Worm (Caenorhabditis elegans): ENCODE data around the gene tbc-13.
A peak's percentile ranks its signal among the peaks of the same experiment; 100 is the strongest.

The tbc-13 gene

ce11 chrX:12516482-12516826 lies 31.6 kb downstream of the tbc-13 start:
- TF ChIP-seq swsn-7 (tag; optimal IDR thresholded peaks at IDR 0.05) (peak; percentile 26), lin-13 (GFP tag; optimal IDR thresholded peaks at IDR 0.05) (no peak), nhr-20 (tag; optimal IDR thresholded peaks at IDR 0.05) (peak; percentile 29), efl-3 (GFP tag; optimal IDR thresholded peaks at IDR 0.05) (no peak), snpc-4 (tag; optimal IDR thresholded peaks at IDR 0.05) (no peak), nhr-237 (tag; optimal IDR thresholded peaks at IDR 0.05) (no peak), nhr-85 (tag) (peak; percentile 53), unc-62 (GFP tag; optimal IDR thresholded peaks at IDR 0.05) (no peak), nhr-84 (tag; optimal IDR thresholded peaks at IDR 0.05) (no peak), unc-30 (tag; optimal IDR thresholded peaks at IDR 0.05) (no peak), unc-130 (tag; optimal IDR thresholded peaks at IDR 0.05) (no peak), ceh-8 (GFP tag; optimal IDR thresholded peaks at IDR 0.05) (no peak), skn-1 (tag; optimal IDR thresholded peaks at IDR 0.05) (no peak), hlh-4 (tag; optimal IDR thresholded peaks at IDR 0.05) (peak; percentile 71), ces-1 (GFP tag; optimal IDR thresholded peaks at IDR 0.05) (no peak), fkh-8 (tag; optimal IDR thresholded peaks at IDR 0.05) (peak; percentile 90), nhr-28 (tag; optimal IDR thresholded peaks at IDR 0.05) (no peak), pqm-1 (tag; optimal IDR thresholded peaks at IDR 0.05) (no peak), dsc-1 (tag; optimal IDR thresholded peaks at IDR 0.05) (peak; percentile 19), mdl-1 (tag; optimal IDR thresholded peaks at IDR 0.05) (no peak), nhr-12 (tag; optimal IDR thresholded peaks at IDR 0.05) (no peak), C04F5.9 (tag; optimal IDR thresholded peaks at IDR 0.05) (no peak), tlp-1 (tag; optimal IDR thresholded peaks at IDR 0.05) (no peak), pax-3 (tag; optimal IDR thresholded peaks at IDR 0.05) (no peak), sup-37 (GFP tag; optimal IDR thresholded peaks at IDR 0.05) (no peak), C16A3.4 (tag; optimal IDR thresholded peaks at IDR 0.05) (no peak), mab-9 (GFP tag; IDR thresholded peaks at IDR 0.05) (no peak), lin-14 (GFP tag; optimal IDR thresholded peaks at IDR 0.05) (peak; percentile 36), grh-1 (GFP tag; IDR thresholded peaks at IDR 0.05) (no peak), vab-15 (tag; optimal IDR thresholded peaks at IDR 0.05) (no peak), ama-1 (optimal IDR thresholded peaks at IDR 0.05) (no peak), mef-2 (tag; optimal IDR thresholded peaks at IDR 0.05) (no peak), lir-3 (tag; optimal IDR thresholded peaks at IDR 0.05; ENCODE audit: poor library complexity) (no peak), sox-4 (tag; optimal IDR thresholded peaks at IDR 0.05) (peak; percentile 67), dpl-1 (GFP tag; optimal IDR thresholded peaks at IDR 0.05) (no peak), blmp-1 (tag; optimal IDR thresholded peaks at IDR 0.05) (no peak), lin-35 (GFP tag; optimal IDR thresholded peaks at IDR 0.05) (no peak), snu-23 (GFP tag; optimal IDR thresholded peaks at IDR 0.05) (no peak), mep-1 (tag; optimal IDR thresholded peaks at IDR 0.05) (no peak), hlh-17 (GFP tag; optimal IDR thresholded peaks at IDR 0.05; ENCODE audit: borderline replicate concordance) (no peak), sptf-1 (tag; optimal IDR thresholded peaks at IDR 0.05) (no peak), ztf-4 (tag; optimal IDR thresholded peaks at IDR 0.05) (no peak), pag-3 (tag; optimal IDR thresholded peaks at IDR 0.05; ENCODE audit: borderline replicate concordance, insufficient read depth) (no peak), unc-98 (GFP tag; IDR thresholded peaks at IDR 0.05) (no peak), xbp-1 (tag; optimal IDR thresholded peaks at IDR 0.05) (no peak), ets-5 (GFP tag; IDR thresholded peaks at IDR 0.05) (no peak), egl-13 (tag; optimal IDR thresholded peaks at IDR 0.05) (peak; percentile 36), C34B4.2 (tag; optimal IDR thresholded peaks at IDR 0.05) (no peak), nhr-76 (tag; optimal IDR thresholded peaks at IDR 0.05) (no peak), lin-39 (tag; optimal IDR thresholded peaks at IDR 0.05) (no peak), tbx-2 (tag; optimal IDR thresholded peaks at IDR 0.05) (no peak), nhr-47 (tag; optimal IDR thresholded peaks at IDR 0.05) (peak; percentile 75), elt-3 (tag; optimal IDR thresholded peaks at IDR 0.05) (no peak), efl-1 (optimal IDR thresholded peaks at IDR 0.05) (no peak), efl-1 (GFP tag; optimal IDR thresholded peaks at IDR 0.05 in 1 of 2) (no peak)
